Fruit fly (Drosophila melanogaster): ENCODE data around the gene CG33303.

Gene CG33303

dm6 chr2L:10342471-10342870, 33.1 kb downstream of the CG33303 start, which contains the start of gene Sps2 (continued):
- peak; percentile 63 for TF ChIP-seq inv (GFP tag; IDR thresholded peaks at IDR 0.05; ENCODE audit: partially characterized antibody)
- no peak for TF ChIP-seq usp (GFP tag; optimal IDR thresholded peaks at IDR 0.05)
- no peak for TF ChIP-seq Hey (tag; optimal IDR thresholded peaks at IDR 0.05)
- TF ChIP-seq CG10209 (GFP tag; optimal IDR thresholded peaks at IDR 0.05): no peak
- peak; percentile 45 for TF ChIP-seq CG14710 (tag; optimal IDR thresholded peaks at IDR 0.05)
- TF ChIP-seq CG3163 (GFP tag; optimal IDR thresholded peaks at IDR 0.05): no peak
- TF ChIP-seq unpg (GFP tag; optimal IDR thresholded peaks at IDR 0.05): no peak
- TF ChIP-seq gt (GFP tag; IDR thresholded peaks at IDR 0.05): no peak
- TF ChIP-seq kah (GFP tag; optimal IDR thresholded peaks at IDR 0.05): no peak
- no peak for TF ChIP-seq Bdp1 (GFP tag; optimal IDR thresholded peaks at IDR 0.05)
- TF ChIP-seq CG6765 (GFP tag; optimal IDR thresholded peaks at IDR 0.05): no peak
- no peak for TF ChIP-seq CG10274 (GFP tag; optimal IDR thresholded peaks at IDR 0.05)
- no peak for TF ChIP-seq Ptx1 (GFP tag; IDR thresholded peaks at IDR 0.05)
- no peak for TF ChIP-seq CG1233 (GFP tag; optimal IDR thresholded peaks at IDR 0.05)
- no peak for TF ChIP-seq CoRest (tag; optimal IDR thresholded peaks at IDR 0.05)
- no peak for TF ChIP-seq stc (GFP tag; IDR thresholded peaks at IDR 0.05)
- TF ChIP-seq cad (GFP tag; optimal IDR thresholded peaks at IDR 0.05): no peak
- no peak for TF ChIP-seq mirr (GFP tag; optimal IDR thresholded peaks at IDR 0.05)
- TF ChIP-seq CG32772 (GFP tag; IDR thresholded peaks at IDR 0.05): no peak
- no peak for TF ChIP-seq gro (GFP tag; optimal IDR thresholded peaks at IDR 0.05)
- no peak for TF ChIP-seq Abd-B (GFP tag; optimal IDR thresholded peaks at IDR 0.05)
- no peak for TF ChIP-seq CG8359 (GFP tag; optimal IDR thresholded peaks at IDR 0.05; ENCODE audit: borderline replicate concordance)
- TF ChIP-seq mam (GFP tag; optimal IDR thresholded peaks at IDR 0.05): peak; percentile 1
- peak; percentile 80; the same call in 1 of the 2 replicates for TF ChIP-seq amos (GFP tag; IDR thresholded peaks at IDR 0.05; ENCODE audit: partially characterized antibody)
- TF ChIP-seq Sox102F (GFP tag; optimal IDR thresholded peaks at IDR 0.05): no peak
- peak; percentile 37; the same call in 1 of the 2 replicates for TF ChIP-seq CG14441 (GFP tag; IDR thresholded peaks at IDR 0.05)
- no peak for TF ChIP-seq da (GFP tag; optimal IDR thresholded peaks at IDR 0.05)
- TF ChIP-seq Stat92E (GFP tag; optimal IDR thresholded peaks at IDR 0.05): peak in 1 of 3 experiments; percentile 39
- TF ChIP-seq CG12236 (GFP tag; optimal IDR thresholded peaks at IDR 0.05): no peak
- TF ChIP-seq Lhr (GFP tag; optimal IDR thresholded peaks at IDR 0.05): no peak
- no peak for TF ChIP-seq Bteb2 (GFP tag; optimal IDR thresholded peaks at IDR 0.05)
- TF ChIP-seq E2f1 (GFP tag; IDR thresholded peaks at IDR 0.05): no peak
- no peak for TF ChIP-seq CG17802 (tag; optimal IDR thresholded peaks at IDR 0.05)
- no peak for TF ChIP-seq CG1647 (GFP tag; optimal IDR thresholded peaks at IDR 0.05)
- no peak for TF ChIP-seq croc (GFP tag; conservative IDR thresholded peaks at IDR 0.05)
- no peak for TF ChIP-seq CG12942 (GFP tag; optimal IDR thresholded peaks at IDR 0.05)
- TF ChIP-seq CG8944 (GFP tag; optimal IDR thresholded peaks at IDR 0.05): no peak
- no peak for TF ChIP-seq CG6272 (GFP tag; IDR thresholded peaks at IDR 0.05)
- TF ChIP-seq BtbVII (GFP tag; optimal IDR thresholded peaks at IDR 0.05): no peak
- TF ChIP-seq Tbp (GFP tag; optimal IDR thresholded peaks at IDR 0.05): no peak
- TF ChIP-seq CG31441 (GFP tag; IDR thresholded peaks at IDR 0.05): 0 out of 2 replicates have a peak, but pooled peaks have one; percentile 9
- TF ChIP-seq eve (GFP tag; optimal IDR thresholded peaks at IDR 0.05): no peak
- peak; percentile 81 for TF ChIP-seq Med (GFP tag)
- peak; percentile 70 for TF ChIP-seq CG2129 (GFP tag; IDR thresholded peaks at IDR 0.05; ENCODE audit: partially characterized antibody)
- peak; percentile 54 for TF ChIP-seq pzg (GFP tag; optimal IDR thresholded peaks at IDR 0.05)
- peak; percentile 51 for TF ChIP-seq CG15514 (GFP tag; optimal IDR thresholded peaks at IDR 0.05)
- TF ChIP-seq CG34422 (GFP tag; IDR thresholded peaks at IDR 0.05): peak; percentile 48; the same call in 1 of the 3 replicates
- TF ChIP-seq ato (GFP tag; IDR thresholded peaks at IDR 0.05; ENCODE audit: partially characterized antibody): peak; percentile 51; the same call in 1 of the 2 replicates
- TF ChIP-seq E2f2 (GFP tag; IDR thresholded peaks at IDR 0.05): peak; percentile 46; the same call in 1 of the 2 replicates
- no peak for TF ChIP-seq Kr (GFP tag; optimal IDR thresholded peaks at IDR 0.05)
- TF ChIP-seq HLH54F (GFP tag; optimal IDR thresholded peaks at IDR 0.05): no peak

All from whole organism, embryonic.